Fruit fly (Drosophila melanogaster) whole organism, prepupa: Measurements from ENCODE around the gene ACXE.

Experiments used
- CG11294 ChIP-seq: fragments of 200-800 bp; sonication (Bioruptor generic); IDR thresholded peaks from 2 replicates; pipeline ENCODE4 v1.3.6; 2022; ENCODE audit warnings: missing biosample characterization, missing genetic modification characterization
- CG16779 ChIP-seq: fragments of 200-800 bp; sonication (Bioruptor generic); optimal IDR thresholded peaks from 3 replicates; lab custom pipeline; 2017; ENCODE audit warnings: missing biosample characterization, mild to moderate bottlenecking, missing genetic modification characterization
- CG32006 ChIP-seq: fragments of 200-800 bp; sonication (Bioruptor generic); optimal IDR thresholded peaks from 3 replicates; lab custom pipeline; 2017; ENCODE audit warnings: missing biosample characterization, mild to moderate bottlenecking, missing genetic modification characterization
- fd85E ChIP-seq: fragments of 200-800 bp; sonication (Bioruptor generic); optimal IDR thresholded peaks from 3 replicates; lab custom pipeline; 2016; ENCODE audit warnings: missing biosample characterization, missing genetic modification characterization
- lz ChIP-seq: fragments of 200-800 bp; sonication (Bioruptor generic); optimal IDR thresholded peaks from 3 replicates; lab custom pipeline; 2016; ENCODE audit warnings: missing biosample characterization, missing genetic modification characterization
- svp ChIP-seq: fragments of 200-800 bp; sonication (Bioruptor generic); peaks from one replicate; lab custom pipeline; 2016; ENCODE audit warnings: missing biosample characterization, missing genetic modification characterization

The ACXE gene

DNA sequence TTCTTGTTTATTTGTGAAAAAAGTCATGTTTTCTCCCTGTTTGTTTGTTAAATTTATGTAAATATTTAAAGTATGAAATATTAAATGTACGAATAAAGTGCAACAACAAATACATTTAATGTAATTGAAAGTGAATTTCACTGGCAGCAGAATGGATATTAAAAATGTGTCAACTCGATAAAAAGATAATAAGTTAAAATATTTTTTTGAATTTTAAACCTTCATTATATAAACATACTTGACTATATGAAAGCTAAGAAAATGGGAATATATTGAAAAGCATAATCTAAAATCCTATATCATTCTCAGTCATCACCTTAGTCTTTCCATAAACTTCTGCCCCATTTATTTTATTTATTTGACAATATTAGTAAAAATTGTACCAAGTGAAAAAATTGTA lies 53.1 kb downstream of the ACXE start, which contains the start of gene Vha68-3:
Vha68-3 (plus strand) TSS at position 301 of the 400 bp plus-strand sequence.
- no peak for TF ChIP-seq lz (GFP tag; lab: Kevin White, UChicago)
- TF ChIP-seq fd85E (GFP tag; lab: Kevin White, UChicago) = no peak
- no peak for TF ChIP-seq CG16779 (tag; lab: Kevin White, UChicago)
- TF ChIP-seq CG32006 (GFP tag; lab: Kevin White, UChicago) = no peak
- TF ChIP-seq svp = no peak
- TF ChIP-seq CG11294 (GFP tag; lab: Robert Waterston, UW) = no peak
